Worm (Caenorhabditis elegans) whole organism, young adult: Measurements from ENCODE around the gene nstp-4.

Experiments used
- F52B5.7 ChIP-seq: sonication (generic microtip); optimal IDR thresholded peaks from 2 replicates; lab custom pipeline; 2016; ENCODE audit warnings: mild to moderate bottlenecking, missing genetic modification characterization, missing compliant biosample characterization
- die-1 ChIP-seq: sonication (generic microtip); optimal IDR thresholded peaks from 2 replicates; lab custom pipeline; 2016; ENCODE audit warnings: missing genotype, mild to moderate bottlenecking, missing genetic modification characterization, missing compliant biosample characterization
- nfyb-1 ChIP-seq: fragments of 200-800 bp; sonication (Bioruptor generic); IDR thresholded peaks from 2 replicates; pipeline ENCODE4 v1.3.6; 2022; ENCODE audit warnings: missing genetic modification reagents, missing genetic modification characterization, missing compliant biosample characterization
- nhr-90 ChIP-seq: sonication (generic microtip); optimal IDR thresholded peaks from 2 replicates; lab custom pipeline; 2016; ENCODE audit warnings: missing genotype, mild to moderate bottlenecking, missing genetic modification characterization, missing compliant biosample characterization
- snpc-4 ChIP-seq, 5 experiments: fragments of 150-350 bp in 1 of 5; sonication (generic microtip) in 4 of 5; optimal IDR thresholded peaks; 2 replicates each; lab custom pipeline; 2014 to 2018; ENCODE audit warnings: missing genetic modification characterization in 5 of 5, missing biosample characterization in 3 of 5, antibody characterized with exemption in 2 of 5, mild to moderate bottlenecking in 2 of 5, missing compliant biosample characterization in 2 of 5, missing genotype in 2 of 5, moderate library complexity in 2 of 5, missing genetic modification reagents in 1 of 5
- tbx-9 ChIP-seq: sonication (generic microtip); optimal IDR thresholded peaks from 2 replicates; lab custom pipeline; 2016; ENCODE audit warnings: borderline replicate concordance, missing genetic modification characterization, inconsistent platforms, missing compliant biosample characterization
- xnd-1 ChIP-seq: sonication (generic microtip); optimal IDR thresholded peaks from 2 replicates; lab custom pipeline; 2016; ENCODE audit warnings: missing genotype, missing genetic modification reagents, missing genetic modification characterization, missing compliant biosample characterization

ce11 chrII:340714-341113, 47.9 kb upstream of the nstp-4 start:
- TF ChIP-seq F52B5.7 (tag; lab: Kevin White, UChicago) (no peak), xnd-1 (tag; lab: Kevin White, UChicago) (no peak), snpc-4 (GFP tag; optimal IDR thresholded peaks at IDR 0.05; lab: Kevin White, UChicago) (no peak), snpc-4 (tag; optimal IDR thresholded peaks at IDR 0.05; lab: Kevin White, UChicago) (no peak), tbx-9 (tag; lab: Kevin White, UChicago) (no peak), die-1 (tag; lab: Kevin White, UChicago) (no peak), nfyb-1 (no peak), nhr-90 (tag; lab: Kevin White, UChicago) (no peak)
